Worm (Caenorhabditis elegans) whole organism, late embryonic: ENCODE measurements around the gene pqn-35.

Experiments used
- C08G9.2 ChIP-seq: sonication (generic microtip); optimal IDR thresholded peaks from 2 replicates; lab custom pipeline; 2016; ENCODE audit warnings: mild to moderate bottlenecking, missing genetic modification characterization, moderate library complexity, missing compliant biosample characterization
- F13H6.1 ChIP-seq: sonication (generic microtip); optimal IDR thresholded peaks from 2 replicates; lab custom pipeline; 2016; ENCODE audit warnings: missing genetic modification characterization, missing compliant biosample characterization
- K09A11.1 ChIP-seq: sonication (generic microtip); optimal IDR thresholded peaks from 2 replicates; lab custom pipeline; 2017; ENCODE audit warnings: antibody characterized with exemption, mild to moderate bottlenecking, missing genetic modification characterization, missing compliant biosample characterization; ENCODE audit not compliant: insufficient read depth
- T23F11.4 ChIP-seq: fragments of 200-800 bp; sonication (Bioruptor generic); optimal IDR thresholded peaks from 2 replicates; lab custom pipeline; 2018; ENCODE audit warnings: mild to moderate bottlenecking, missing genetic modification characterization, missing compliant biosample characterization
- Y22D7AL.16 ChIP-seq: sonication (generic microtip); optimal IDR thresholded peaks from 2 replicates; lab custom pipeline; 2016; ENCODE audit warnings: missing genetic modification characterization, missing compliant biosample characterization
- ama-1 ChIP-seq: fragments of 150-350 bp; optimal IDR thresholded peaks from 2 replicates; lab custom pipeline; 2014
- ceh-14 ChIP-seq: sonication (generic microtip); optimal IDR thresholded peaks from 2 replicates; lab custom pipeline; 2016; ENCODE audit warnings: missing genotype, missing genetic modification characterization, missing compliant biosample characterization
- ceh-18 ChIP-seq: sonication (generic microtip); optimal IDR thresholded peaks from 2 replicates; lab custom pipeline; 2016; ENCODE audit warnings: missing genetic modification characterization, missing compliant biosample characterization
- ceh-19 ChIP-seq: fragments of 200-800 bp; sonication (Bioruptor generic); optimal IDR thresholded peaks from 2 replicates; lab custom pipeline; 2018; ENCODE audit warnings: mild to moderate bottlenecking, missing genetic modification characterization, missing compliant biosample characterization
- ceh-2 ChIP-seq: sonication (generic microtip); optimal IDR thresholded peaks from 2 replicates; lab custom pipeline; 2016; ENCODE audit warnings: missing genotype, missing genetic modification characterization, missing compliant biosample characterization
- ceh-22 ChIP-seq: sonication (generic microtip); optimal IDR thresholded peaks from 2 replicates; lab custom pipeline; 2017; ENCODE audit warnings: missing biosample characterization, missing genetic modification characterization
- ceh-24 ChIP-seq: sonication (generic microtip); optimal IDR thresholded peaks from 2 replicates; lab custom pipeline; 2016; ENCODE audit warnings: mild to moderate bottlenecking, missing genetic modification characterization, missing compliant biosample characterization
- ceh-31 ChIP-seq: sonication (generic microtip); optimal IDR thresholded peaks from 2 replicates; lab custom pipeline; 2016; ENCODE audit warnings: missing genetic modification characterization, missing compliant biosample characterization
- ceh-34 ChIP-seq: sonication (generic microtip); optimal IDR thresholded peaks from 2 replicates; lab custom pipeline; 2016; ENCODE audit warnings: mild to moderate bottlenecking, missing genetic modification characterization, missing compliant biosample characterization
- ceh-45 ChIP-seq: fragments of 200-800 bp; sonication (Bioruptor generic); IDR thresholded peaks from 2 replicates; pipeline ENCODE4 v1.3.6; 2022; ENCODE audit warnings: missing genetic modification reagents, missing genetic modification characterization, missing compliant biosample characterization
- ceh-48 ChIP-seq: sonication (generic microtip); optimal IDR thresholded peaks from 2 replicates; lab custom pipeline; 2016; ENCODE audit warnings: missing genetic modification characterization, inconsistent platforms, missing compliant biosample characterization
- ceh-6 ChIP-seq: fragments of 200-800 bp; sonication (Bioruptor generic); optimal IDR thresholded peaks from 2 replicates; lab custom pipeline; 2018; ENCODE audit warnings: mild to moderate bottlenecking, missing genetic modification characterization, missing compliant biosample characterization
- ceh-9 ChIP-seq: sonication (generic microtip); optimal IDR thresholded peaks from 2 replicates; lab custom pipeline; 2016; ENCODE audit warnings: mild to moderate bottlenecking, missing genetic modification characterization, inconsistent platforms, missing compliant biosample characterization
- dmd-4 ChIP-seq: sonication (generic microtip); optimal IDR thresholded peaks from 2 replicates; lab custom pipeline; 2016; ENCODE audit warnings: borderline replicate concordance, missing genetic modification characterization, missing compliant biosample characterization
- elt-2 ChIP-seq: sonication (generic microtip); optimal IDR thresholded peaks from 2 replicates; lab custom pipeline; 2016; ENCODE audit warnings: missing genetic modification reagents, missing genetic modification characterization, missing compliant biosample characterization
- elt-4 ChIP-seq: sonication (generic microtip); optimal IDR thresholded peaks from 2 replicates; lab custom pipeline; 2016; ENCODE audit warnings: missing genetic modification characterization, missing compliant biosample characterization
- ets-4 ChIP-seq: sonication (generic microtip); optimal IDR thresholded peaks from 2 replicates; lab custom pipeline; 2016; ENCODE audit warnings: missing genetic modification characterization, missing compliant biosample characterization
- eyg-1 ChIP-seq: sonication (generic microtip); optimal IDR thresholded peaks from 2 replicates; lab custom pipeline; 2016; ENCODE audit warnings: missing genotype, missing genetic modification characterization, missing compliant biosample characterization
- fax-1 ChIP-seq: sonication (generic microtip); optimal IDR thresholded peaks from 2 replicates; lab custom pipeline; 2016; ENCODE audit warnings: missing genotype, missing genetic modification characterization, missing compliant biosample characterization
- fkh-10 ChIP-seq: fragments of 150-350 bp; optimal IDR thresholded peaks from 2 replicates; lab custom pipeline; 2014; ENCODE audit warnings: missing biosample characterization, missing genetic modification reagents, missing genetic modification characterization
- fkh-6 ChIP-seq: sonication (generic microtip); optimal IDR thresholded peaks from 2 replicates; lab custom pipeline; 2016; ENCODE audit warnings: missing genetic modification characterization, missing compliant biosample characterization
- hlh-13 ChIP-seq: fragments of 200-800 bp; sonication (Bioruptor generic); optimal IDR thresholded peaks from 2 replicates; lab custom pipeline; 2018; ENCODE audit warnings: mild to moderate bottlenecking, missing genetic modification characterization, missing compliant biosample characterization
- hlh-15 ChIP-seq: sonication (generic microtip); optimal IDR thresholded peaks from 2 replicates; lab custom pipeline; 2016; ENCODE audit warnings: missing genetic modification characterization, missing compliant biosample characterization
- hlh-30 ChIP-seq: sonication (generic microtip); optimal IDR thresholded peaks from 2 replicates; lab custom pipeline; 2017; ENCODE audit warnings: antibody characterized with exemption, missing genetic modification characterization, missing compliant biosample characterization; ENCODE audit not compliant: insufficient read depth
- hlh-6 ChIP-seq: sonication (generic microtip); optimal IDR thresholded peaks from 2 replicates; lab custom pipeline; 2016; ENCODE audit warnings: missing genotype, missing genetic modification characterization, missing compliant biosample characterization
- hlh-8 ChIP-seq: sonication (generic microtip); optimal IDR thresholded peaks from 2 replicates; lab custom pipeline; 2016; ENCODE audit warnings: missing genotype, missing genetic modification characterization, missing compliant biosample characterization
- lin-11 ChIP-seq: fragments of 200-800 bp; sonication (Bioruptor generic); optimal IDR thresholded peaks from 2 replicates; lab custom pipeline; 2018; ENCODE audit warnings: mild to moderate bottlenecking, missing genetic modification characterization, missing compliant biosample characterization
- mec-3 ChIP-seq: sonication (generic microtip); optimal IDR thresholded peaks from 2 replicates; lab custom pipeline; 2016; ENCODE audit warnings: borderline replicate concordance, missing genetic modification characterization, missing compliant biosample characterization
- nfya-1 ChIP-seq: sonication (generic microtip); optimal IDR thresholded peaks from 2 replicates; lab custom pipeline; 2017; ENCODE audit warnings: missing genetic modification characterization, mild to moderate bottlenecking, missing compliant biosample characterization, antibody characterized with exemption, moderate library complexity
- nhr-11 ChIP-seq: fragments of 150-350 bp; optimal IDR thresholded peaks from 2 replicates; lab custom pipeline; 2014; ENCODE audit warnings: missing biosample characterization, missing genetic modification characterization
- nhr-232 ChIP-seq: sonication (generic microtip); optimal IDR thresholded peaks from 2 replicates; lab custom pipeline; 2016; ENCODE audit warnings: missing genetic modification characterization, missing compliant biosample characterization
- npax-4 ChIP-seq: sonication (generic microtip); optimal IDR thresholded peaks from 2 replicates; lab custom pipeline; 2016; ENCODE audit warnings: missing genetic modification characterization, missing compliant biosample characterization
- pat-9 ChIP-seq: fragments of 200-800 bp; sonication (Bioruptor generic); optimal IDR thresholded peaks from 2 replicates; lab custom pipeline; 2018; ENCODE audit warnings: mild to moderate bottlenecking, missing genetic modification characterization, moderate library complexity, missing compliant biosample characterization
- pax-1 ChIP-seq: fragments of 150-350 bp; optimal IDR thresholded peaks from 2 replicates; lab custom pipeline; 2014; ENCODE audit warnings: missing biosample characterization, missing genetic modification characterization
- pros-1 ChIP-seq: fragments of 150-350 bp; optimal IDR thresholded peaks from 2 replicates; lab custom pipeline; 2014; ENCODE audit warnings: missing biosample characterization, missing genetic modification reagents, missing genetic modification characterization
- ref-2 ChIP-seq: sonication (generic microtip); optimal IDR thresholded peaks from 2 replicates; lab custom pipeline; 2016; ENCODE audit warnings: missing genetic modification characterization, missing compliant biosample characterization
- rnt-1 ChIP-seq: sonication (generic microtip); optimal IDR thresholded peaks from 2 replicates; lab custom pipeline; 2016; ENCODE audit warnings: missing genetic modification characterization, missing compliant biosample characterization
- sdc-2 ChIP-seq: sonication (generic microtip); optimal IDR thresholded peaks from 2 replicates; lab custom pipeline; 2016; ENCODE audit warnings: missing genotype, missing genetic modification characterization, missing compliant biosample characterization
- sox-2 ChIP-seq: fragments of 200-800 bp; sonication (Bioruptor generic); IDR thresholded peaks from 2 replicates; pipeline ENCODE4 v1.3.6; 2022; ENCODE audit warnings: missing genetic modification reagents, missing genetic modification characterization, missing compliant biosample characterization
- tbx-7 ChIP-seq: sonication (generic microtip); optimal IDR thresholded peaks from 2 replicates; lab custom pipeline; 2016; ENCODE audit warnings: missing genotype, missing genetic modification characterization, missing compliant biosample characterization
- ttx-3 ChIP-seq: sonication (generic microtip); optimal IDR thresholded peaks from 2 replicates; lab custom pipeline; 2016; ENCODE audit warnings: missing genetic modification reagents, missing genetic modification characterization, missing compliant biosample characterization
- unc-3 ChIP-seq, 2 experiments: fragments of 200-800 bp in 1 of 2; sonication (Bioruptor generic) in 1 of 2; sonication (generic microtip) in 1 of 2; conservative IDR thresholded peaks in 1 of 2; optimal IDR thresholded peaks in 1 of 2; 2 replicates each; pipeline versions ENCODE4 v1.3.6 to Lab custom; 2016 to 2022; ENCODE audit warnings: missing compliant biosample characterization in 2 of 2, missing genetic modification characterization in 2 of 2, missing genetic modification reagents in 1 of 2
- unc-55 ChIP-seq: sonication (generic microtip); optimal IDR thresholded peaks from 2 replicates; lab custom pipeline; 2017; ENCODE audit warnings: missing biosample characterization, missing genetic modification reagents, missing genetic modification characterization
- unc-86 ChIP-seq: sonication (generic microtip); optimal IDR thresholded peaks from 2 replicates; lab custom pipeline; 2016; ENCODE audit warnings: missing genetic modification characterization, missing compliant biosample characterization
- zip-5 ChIP-seq: sonication (generic microtip); optimal IDR thresholded peaks from 2 replicates; lab custom pipeline; 2016; ENCODE audit warnings: missing genetic modification characterization, missing compliant biosample characterization

pqn-35 gene

DNA sequence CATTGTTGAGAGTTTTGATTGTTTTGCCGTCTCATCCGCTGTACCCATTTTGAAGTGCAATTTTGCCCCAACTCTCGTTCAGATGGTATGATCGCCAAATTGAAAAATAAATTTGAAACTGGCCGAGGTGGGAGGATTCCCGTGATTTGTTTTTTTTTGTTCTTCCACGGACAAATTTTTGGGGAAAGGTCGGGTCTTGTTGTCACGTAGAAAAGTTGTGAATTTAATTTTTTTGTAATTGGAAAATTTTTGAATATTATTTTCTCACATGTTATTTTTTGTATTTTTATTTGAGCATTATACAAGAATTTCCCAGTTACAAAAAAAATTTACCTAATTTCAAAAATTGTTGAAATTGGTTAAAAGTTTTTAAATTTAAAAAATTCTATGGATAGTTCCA, 58.9 kb downstream of the pqn-35 start, which contains the start of gene T05A7.6:
Gene T05A7.6 (minus strand): TSS at position 101 of the 400 bp plus-strand sequence.
- TF ChIP-seq npax-4 (tag; lab: Kevin White, UChicago) = no peak
- TF ChIP-seq ama-1 (lab: Kevin White, UChicago) = no peak
- no peak for TF ChIP-seq ttx-3 (tag; lab: Kevin White, UChicago)
- no peak for TF ChIP-seq ceh-9 (tag; lab: Kevin White, UChicago)
- TF ChIP-seq hlh-6 (tag; lab: Kevin White, UChicago) = no peak
- no peak for TF ChIP-seq ref-2 (tag; lab: Kevin White, UChicago)
- no peak for TF ChIP-seq fkh-10 (GFP tag; lab: Kevin White, UChicago)

- TF ChIP-seq ceh-2 = no peak
- no peak for TF ChIP-seq elt-4 (tag; lab: Kevin White, UChicago)
- no peak for TF ChIP-seq ceh-34 (tag; lab: Kevin White, UChicago)
- TF ChIP-seq nfya-1 (tag; lab: Kevin White, UChicago) = peak; percentile 64
- TF ChIP-seq nhr-11 = no peak
- no peak for TF ChIP-seq unc-86 (tag; lab: Kevin White, UChicago)
- no peak for TF ChIP-seq ets-4
- no peak for TF ChIP-seq ttx-3 (tag; lab: Kevin White, UChicago)
- no peak for TF ChIP-seq fkh-6 (tag; lab: Kevin White, UChicago)
- TF ChIP-seq ceh-14 = peak; percentile 63
- TF ChIP-seq hlh-6 (tag; lab: Kevin White, UChicago) = no peak
- no peak for TF ChIP-seq unc-55 (GFP tag; lab: Kevin White, UChicago)
- TF ChIP-seq mec-3 (tag; lab: Kevin White, UChicago) = no peak
- TF ChIP-seq ceh-18 = peak; percentile 17
- TF ChIP-seq dmd-4 = no peak
- no peak for TF ChIP-seq zip-5 (tag; lab: Kevin White, UChicago)
- TF ChIP-seq tbx-7 (tag; lab: Kevin White, UChicago) = no peak
- TF ChIP-seq hlh-8 = peak; percentile 52
- peak; percentile 54 for TF ChIP-seq hlh-30 (tag; lab: Kevin White, UChicago)
- TF ChIP-seq pax-1 = no peak
- TF ChIP-seq unc-3 (GFP tag; conservative IDR thresholded peaks at IDR 0.05; lab: Robert Waterston, UW) = no peak
- no peak for TF ChIP-seq unc-3 (tag; optimal IDR thresholded peaks at IDR 0.05; lab: Kevin White, UChicago)
- TF ChIP-seq K09A11.1 = no peak
- no peak for TF ChIP-seq ceh-22 (tag; lab: Kevin White, UChicago)
- no peak for TF ChIP-seq hlh-15 (tag; lab: Kevin White, UChicago)
- TF ChIP-seq elt-2 (tag; lab: Kevin White, UChicago) = peak; percentile 43
- TF ChIP-seq eyg-1 (tag; lab: Kevin White, UChicago) = peak; percentile 12
- no peak for TF ChIP-seq F13H6.1
- TF ChIP-seq ceh-48 (tag; lab: Kevin White, UChicago) = peak; percentile 39
- TF ChIP-seq hlh-13 (GFP tag; lab: Kevin White, UChicago) = no peak
- TF ChIP-seq T23F11.4 (GFP tag; lab: Kevin White, UChicago) = no peak
- no peak for TF ChIP-seq sdc-2 (tag; lab: Kevin White, UChicago)
- TF ChIP-seq sox-2 (GFP tag; lab: Robert Waterston, UW) = peak; percentile 33; the same call in 1 of the 2 replicates
- no peak for TF ChIP-seq nhr-232 (tag; lab: Kevin White, UChicago)
- no peak for TF ChIP-seq ceh-6 (GFP tag; lab: Kevin White, UChicago)
- TF ChIP-seq fax-1 = no peak
- TF ChIP-seq lin-11 (tag; lab: Kevin White, UChicago) = no peak
- no peak for TF ChIP-seq Y22D7AL.16
- peak; percentile 63 for TF ChIP-seq ceh-31
- TF ChIP-seq ceh-24 (tag; lab: Kevin White, UChicago) = no peak
- TF ChIP-seq pros-1 (tag; lab: Kevin White, UChicago) = no peak
- TF ChIP-seq fkh-10 (GFP tag; lab: Kevin White, UChicago) = no peak
- TF ChIP-seq pat-9 = no peak
- no peak for TF ChIP-seq ceh-45 (GFP tag; lab: Robert Waterston, UW)
- no peak for TF ChIP-seq C08G9.2 (tag; lab: Kevin White, UChicago)
- peak; percentile 68 for TF ChIP-seq rnt-1 (tag; lab: Kevin White, UChicago)
- TF ChIP-seq ceh-19 = no peak
Measured at ce11 chrII:4672584-4673110, 59.9 kb downstream of the pqn-35 start, which contains the start of the genes clec-140 and hmg-11. Gene clec-140 (plus strand): TSS chrII:4673060. Gene hmg-11 (plus strand): TSS chrII:4673085.
